Worm (Caenorhabditis elegans): ENCODE results near the gene sodh-2.

sodh-2 gene

DNA sequence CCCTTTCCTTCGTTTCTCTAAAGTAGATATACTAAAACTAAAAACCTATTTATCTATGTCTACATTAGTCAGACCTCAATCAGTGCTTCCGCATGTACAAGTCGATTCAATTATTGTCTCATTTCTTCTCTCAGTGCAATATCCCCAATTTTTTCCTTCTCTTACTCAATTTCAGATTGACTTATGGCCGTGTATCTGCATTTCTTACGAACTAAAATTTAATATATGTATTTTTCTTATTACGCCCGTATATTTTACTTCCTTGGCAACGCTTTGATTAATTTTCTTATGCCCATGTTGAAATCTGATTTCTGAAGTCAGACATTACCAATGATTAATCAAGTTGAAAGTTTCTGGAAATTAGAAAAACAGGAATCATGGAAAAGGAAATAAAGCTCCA, 36.1 kb downstream of the sodh-2 start:
- TF ChIP-seq daf-16 (GFP tag; optimal IDR thresholded peaks at IDR 0.05) (no peak), daf-16 (tag; optimal IDR thresholded peaks at IDR 0.05) (no peak), F37D6.2 (tag; optimal IDR thresholded peaks at IDR 0.05) (peak; percentile 12), unc-62 (GFP tag; optimal IDR thresholded peaks at IDR 0.05 in 1 of 2) (peak in 1 of 2 experiments; percentile 43), unc-62 (tag; optimal IDR thresholded peaks at IDR 0.05) (no peak), lin-13 (GFP tag; optimal IDR thresholded peaks at IDR 0.05) (no peak), F26F4.8 (GFP tag; conservative IDR thresholded peaks at IDR 0.05) (no peak), zfp-2 (tag; optimal IDR thresholded peaks at IDR 0.05) (no peak), lsy-2 (tag; optimal IDR thresholded peaks at IDR 0.05) (peak in 1 of 2 experiments; percentile 14), ceh-62 (tag; optimal IDR thresholded peaks at IDR 0.05) (no peak), ceh-28 (tag; optimal IDR thresholded peaks at IDR 0.05) (no peak), lin-29 (GFP tag; IDR thresholded peaks at IDR 0.05) (no peak), nhr-41 (GFP tag; IDR thresholded peaks at IDR 0.05) (no peak), egl-43 (GFP tag; IDR thresholded peaks at IDR 0.05) (no peak), rbr-2 (tag; optimal IDR thresholded peaks at IDR 0.05) (peak; percentile 8), T26A8.4 (GFP tag; IDR thresholded peaks at IDR 0.05) (no peak), ceh-44 (GFP tag; IDR thresholded peaks at IDR 0.05) (no peak), ces-1 (GFP tag; optimal IDR thresholded peaks at IDR 0.05) (peak; percentile 60), dmd-8 (GFP tag; IDR thresholded peaks at IDR 0.05) (no peak), cey-2 (tag; optimal IDR thresholded peaks at IDR 0.05; ENCODE audit: borderline replicate concordance, insufficient read depth) (no peak), hlh-30 (tag; optimal IDR thresholded peaks at IDR 0.05; ENCODE audit: insufficient read depth) (no peak), mxl-2 (GFP tag; conservative IDR thresholded peaks at IDR 0.05) (no peak), snpc-4 (tag; optimal IDR thresholded peaks at IDR 0.05) (no peak), hmg-1.1 (GFP tag; IDR thresholded peaks at IDR 0.05) (no peak), mes-2 (tag; optimal IDR thresholded peaks at IDR 0.05; ENCODE audit: poor library complexity, severe bottlenecking) (no peak), nhr-11 (tag; optimal IDR thresholded peaks at IDR 0.05) (peak; percentile 42), fkh-10 (GFP tag; optimal IDR thresholded peaks at IDR 0.05) (no peak), daf-19 (GFP tag; conservative IDR thresholded peaks at IDR 0.05) (no peak), php-3 (GFP tag; IDR thresholded peaks at IDR 0.05) (no peak), zip-2 (tag; optimal IDR thresholded peaks at IDR 0.05) (no peak), lin-1 (GFP tag; IDR thresholded peaks at IDR 0.05) (no peak), gei-8 (GFP tag; optimal IDR thresholded peaks at IDR 0.05) (no peak), tag-97 (GFP tag; IDR thresholded peaks at IDR 0.05) (no peak), nhr-10 (tag; optimal IDR thresholded peaks at IDR 0.05) (no peak), daf-8 (GFP tag; IDR thresholded peaks at IDR 0.05) (no peak), unc-39 (tag; optimal IDR thresholded peaks at IDR 0.05) (no peak), dmd-9 (GFP tag; IDR thresholded peaks at IDR 0.05) (no peak), lim-7 (GFP tag; IDR thresholded peaks at IDR 0.05) (no peak), nhr-111 (GFP tag; optimal IDR thresholded peaks at IDR 0.05) (no peak)

DNA sequence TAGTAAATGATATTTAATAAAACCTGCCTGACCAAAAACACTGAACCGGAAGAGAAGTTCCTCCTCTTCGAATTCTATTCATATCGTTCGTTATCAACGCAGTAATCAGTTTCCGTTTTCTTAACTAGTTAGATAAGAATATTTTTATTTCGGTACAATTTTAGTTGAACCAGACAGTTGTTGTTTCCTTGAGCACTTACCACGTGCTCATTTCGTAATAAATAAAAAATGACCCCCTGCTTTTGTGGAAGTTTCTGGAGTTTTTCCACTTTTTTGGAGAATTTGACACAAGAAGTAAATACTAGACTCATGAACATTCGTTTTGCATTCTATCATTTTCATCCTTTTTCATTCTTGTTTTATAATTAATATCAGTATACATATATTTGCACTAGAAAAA, 37.3 kb downstream of the sodh-2 start:
- no peak for TF ChIP-seq lsy-2 (tag; optimal IDR thresholded peaks at IDR 0.05)
- no peak for TF ChIP-seq ceh-62 (tag; optimal IDR thresholded peaks at IDR 0.05)
- no peak for TF ChIP-seq aha-1 (tag)
- TF ChIP-seq mdl-1 (tag; optimal IDR thresholded peaks at IDR 0.05): peak in 1 of 2 experiments; percentile 8
- peak; percentile 10 for TF ChIP-seq dve-1 (tag; optimal IDR thresholded peaks at IDR 0.05; ENCODE audit: insufficient read depth)
- no peak for TF ChIP-seq spr-1 (tag; optimal IDR thresholded peaks at IDR 0.05)
- TF ChIP-seq zfp-2 (tag; optimal IDR thresholded peaks at IDR 0.05): no peak
- no peak for TF ChIP-seq ama-1 (optimal IDR thresholded peaks at IDR 0.05)
- TF ChIP-seq ztf-11 (tag; optimal IDR thresholded peaks at IDR 0.05): no peak
- no peak for TF ChIP-seq fos-1 (tag; optimal IDR thresholded peaks at IDR 0.05)
- no peak for TF ChIP-seq ceh-28 (tag; optimal IDR thresholded peaks at IDR 0.05)
- TF ChIP-seq cey-2 (tag; optimal IDR thresholded peaks at IDR 0.05; ENCODE audit: borderline replicate concordance, insufficient read depth): no peak
- TF ChIP-seq ceh-82 (tag; optimal IDR thresholded peaks at IDR 0.05): no peak
- no peak for TF ChIP-seq unc-130 (GFP tag; optimal IDR thresholded peaks at IDR 0.05)
- TF ChIP-seq F26F4.8 (GFP tag; conservative IDR thresholded peaks at IDR 0.05): no peak
- no peak for TF ChIP-seq madf-9 (GFP tag; conservative IDR thresholded peaks at IDR 0.05)
- TF ChIP-seq spr-3 (GFP tag; optimal IDR thresholded peaks at IDR 0.05): no peak
- no peak for TF ChIP-seq Y48G9A.11 (GFP tag; IDR thresholded peaks at IDR 0.05)
- no peak for TF ChIP-seq set-16 (GFP tag; IDR thresholded peaks at IDR 0.05)
- TF ChIP-seq Y5F2A.4 (GFP tag; optimal IDR thresholded peaks at IDR 0.05): no peak
- no peak for TF ChIP-seq T26A8.4 (GFP tag; IDR thresholded peaks at IDR 0.05)
- no peak for TF ChIP-seq dmd-9 (GFP tag; IDR thresholded peaks at IDR 0.05)
- TF ChIP-seq ces-1 (GFP tag; optimal IDR thresholded peaks at IDR 0.05): no peak

All from whole organism, L4 larva.